Worm (Caenorhabditis elegans) whole organism, L1 larva: ENCODE data around the gene srw-62.

Experiments
- ceh-82 ChIP-seq, 3 experiments: fragments of 150-350 bp in 1 of 3; sonication (generic microtip) in 2 of 3; optimal IDR thresholded peaks; 2 replicates each; lab custom pipeline; 2014 to 2017; ENCODE audit warnings: missing biosample characterization in 3 of 3, missing genetic modification characterization in 3 of 3
- irx-1 ChIP-seq: sonication (generic microtip); optimal IDR thresholded peaks from 2 replicates; lab custom pipeline; 2016; ENCODE audit warnings: missing genetic modification characterization, missing compliant biosample characterization
- lin-13 ChIP-seq: fragments of 150-350 bp; optimal IDR thresholded peaks from 2 replicates; lab custom pipeline; 2014; ENCODE audit warnings: missing biosample characterization, missing genetic modification reagents, missing genetic modification characterization
- swsn-7 ChIP-seq: sonication (generic microtip); optimal IDR thresholded peaks from 2 replicates; lab custom pipeline; 2016; ENCODE audit warnings: missing genetic modification characterization, missing compliant biosample characterization
- unc-62 ChIP-seq: fragments of 150-350 bp; optimal IDR thresholded peaks from 2 replicates; lab custom pipeline; 2014; ENCODE audit warnings: missing biosample characterization, missing genetic modification reagents, missing genetic modification characterization

- TF ChIP-seq lin-13 (GFP tag; lab: Kevin White, UChicago) (no peak), irx-1 (tag; lab: Kevin White, UChicago) (no peak), unc-62 (GFP tag; lab: Kevin White, UChicago) (no peak), swsn-7 (no peak), ceh-82 (tag; optimal IDR thresholded peaks at IDR 0.05; lab: Kevin White, UChicago) (no peak)
Observed at ce11 chrII:7810869-7811543, 14.2 kb upstream of the srw-62 start, which contains the start of gene cki-1.
